Worm (Caenorhabditis elegans) whole organism, L4 larva: Measurements from ENCODE around the gene zyg-12.

Source experiments
- F44E2.7 ChIP-seq: fragments of 200-800 bp; sonication (Bioruptor generic); IDR thresholded peaks from 2 replicates; pipeline ENCODE4 v2.1.2; 2022; ENCODE audit warnings: missing genetic modification characterization, missing compliant biosample characterization
- ceh-62 ChIP-seq: sonication (generic microtip); optimal IDR thresholded peaks from 2 replicates; lab custom pipeline; 2017; ENCODE audit warnings: missing biosample characterization, missing genetic modification characterization
- ceh-82 ChIP-seq: sonication (generic microtip); optimal IDR thresholded peaks from 2 replicates; lab custom pipeline; 2017; ENCODE audit warnings: missing biosample characterization, missing genetic modification characterization
- daf-16 ChIP-seq, 3 experiments: sonication (generic microtip); optimal IDR thresholded peaks; 2 replicates each; lab custom pipeline; 2016 to 2017; ENCODE audit warnings: missing genetic modification characterization in 3 of 3, missing genetic modification reagents in 3 of 3, mild to moderate bottlenecking in 2 of 3, missing compliant biosample characterization in 2 of 3, missing biosample characterization in 1 of 3, moderate library complexity in 1 of 3
- dve-1 ChIP-seq: sonication (generic microtip); optimal IDR thresholded peaks from 2 replicates; lab custom pipeline; 2017; ENCODE audit warnings: antibody characterized with exemption, mild to moderate bottlenecking, missing genetic modification characterization, missing compliant biosample characterization; ENCODE audit not compliant: insufficient read depth
- fos-1 ChIP-seq: fragments of 150-350 bp; optimal IDR thresholded peaks from 2 replicates; lab custom pipeline; 2014; ENCODE audit warnings: missing biosample characterization, missing genetic modification characterization
- lsy-2 ChIP-seq, 2 experiments: fragments of 150-350 bp in 1 of 2; sonication (generic microtip) in 1 of 2; optimal IDR thresholded peaks; 2 replicates each; lab custom pipeline; 2014 to 2017; ENCODE audit warnings: missing biosample characterization in 2 of 2, missing genetic modification characterization in 2 of 2
- nhr-6 ChIP-seq: fragments of 150-350 bp; optimal IDR thresholded peaks from 2 replicates; lab custom pipeline; 2014; ENCODE audit warnings: missing biosample characterization, missing genetic modification characterization
- nhr-77 ChIP-seq: fragments of 150-350 bp; optimal IDR thresholded peaks from 2 replicates; lab custom pipeline; 2014; ENCODE audit warnings: missing biosample characterization, missing genetic modification characterization
- unc-39 ChIP-seq: sonication (generic microtip); optimal IDR thresholded peaks from 2 replicates; lab custom pipeline; 2017; ENCODE audit warnings: missing biosample characterization, missing genetic modification characterization
- ztf-11 ChIP-seq: fragments of 150-350 bp; optimal IDR thresholded peaks from 2 replicates; lab custom pipeline; 2014; ENCODE audit warnings: missing biosample characterization, missing genetic modification characterization

ce11 chrII:4905331-4905730 lies 44.4 kb upstream of the zyg-12 start:
- TF ChIP-seq lsy-2 (tag; optimal IDR thresholded peaks at IDR 0.05; lab: Kevin White, UChicago), result no peak
- no peak for TF ChIP-seq nhr-77 (tag; lab: Kevin White, UChicago)
- no peak for TF ChIP-seq ceh-62 (tag; lab: Kevin White, UChicago)
- TF ChIP-seq fos-1 (tag; lab: Kevin White, UChicago), result no peak
- no peak for TF ChIP-seq ceh-82 (tag; lab: Kevin White, UChicago)
- TF ChIP-seq dve-1 (tag; lab: Kevin White, UChicago), result no peak
- no peak for TF ChIP-seq nhr-6 (tag; lab: Kevin White, UChicago)
- no peak for TF ChIP-seq F44E2.7
- TF ChIP-seq daf-16 (GFP tag; optimal IDR thresholded peaks at IDR 0.05; lab: Kevin White, UChicago), result no peak
- TF ChIP-seq daf-16 (tag; optimal IDR thresholded peaks at IDR 0.05; lab: Kevin White, UChicago), result no peak
- TF ChIP-seq ztf-11 (tag; lab: Kevin White, UChicago), result no peak
- TF ChIP-seq unc-39 (tag; lab: Kevin White, UChicago), result no peak
